Worm (Caenorhabditis elegans) whole organism, young adult: Measurements from ENCODE around the gene cey-4.

Experiments
- B0261.1 ChIP-seq: sonication (generic microtip); optimal IDR thresholded peaks from 2 replicates; lab custom pipeline; 2016; ENCODE audit warnings: mild to moderate bottlenecking, missing genetic modification characterization, moderate library complexity, missing compliant biosample characterization
- D2030.7 ChIP-seq: fragments of 200-800 bp; sonication (Bioruptor generic); IDR thresholded peaks from 2 replicates; pipeline ENCODE4 v1.3.6; 2022; ENCODE audit warnings: missing genetic modification reagents, missing genetic modification characterization, missing compliant biosample characterization
- F22D6.2 ChIP-seq: sonication (generic microtip); optimal IDR thresholded peaks from 2 replicates; lab custom pipeline; 2016; ENCODE audit warnings: mild to moderate bottlenecking, missing genetic modification characterization, missing compliant biosample characterization
- F49E8.2 ChIP-seq: sonication (generic microtip); optimal IDR thresholded peaks from 3 replicates; lab custom pipeline; 2017; ENCODE audit warnings: missing genetic modification characterization, mild to moderate bottlenecking, missing compliant biosample characterization, antibody characterized with exemption, moderate library complexity; ENCODE audit not compliant: insufficient read depth
- F55B11.4 ChIP-seq: sonication (generic microtip); optimal IDR thresholded peaks from 2 replicates; lab custom pipeline; 2016; ENCODE audit warnings: missing compliant biosample characterization, missing genetic modification characterization, borderline replicate concordance; ENCODE audit not compliant: insufficient read depth
- F57A8.1 ChIP-seq: fragments of 200-800 bp; sonication (Bioruptor generic); optimal IDR thresholded peaks from 2 replicates; lab custom pipeline; 2018; ENCODE audit warnings: mild to moderate bottlenecking, missing genetic modification characterization, moderate library complexity, missing compliant biosample characterization
- K12H6.12 ChIP-seq: fragments of 200-800 bp; sonication (Bioruptor generic); optimal IDR thresholded peaks from 2 replicates; lab custom pipeline; 2018; ENCODE audit warnings: mild to moderate bottlenecking, missing genetic modification characterization, missing compliant biosample characterization
- T26A5.8 ChIP-seq: sonication (generic microtip); optimal IDR thresholded peaks from 2 replicates; lab custom pipeline; 2016; ENCODE audit warnings: missing genetic modification characterization, missing compliant biosample characterization
- Y53F4B.3 ChIP-seq: fragments of 200-800 bp; sonication (Bioruptor generic); IDR thresholded peaks from 2 replicates; pipeline ENCODE4 v1.3.6; 2022; ENCODE audit warnings: missing genetic modification reagents, missing genetic modification characterization, missing compliant biosample characterization
- ZK185.1 ChIP-seq: sonication (generic microtip); optimal IDR thresholded peaks from 2 replicates; lab custom pipeline; 2016; ENCODE audit warnings: mild to moderate bottlenecking, missing genetic modification characterization, missing compliant biosample characterization; ENCODE audit not compliant: poor library complexity, severe bottlenecking
- akir-1 ChIP-seq: fragments of 200-800 bp; sonication (Bioruptor generic); optimal IDR thresholded peaks from 2 replicates; lab custom pipeline; 2018; ENCODE audit warnings: mild to moderate bottlenecking, missing genetic modification characterization, moderate library complexity, missing compliant biosample characterization
- aptf-2 ChIP-seq: fragments of 200-800 bp; sonication (Bioruptor generic); conservative IDR thresholded peaks from 2 replicates; pipeline ENCODE4 v1.3.6; 2022; ENCODE audit warnings: missing genetic modification reagents, missing genetic modification characterization, missing compliant biosample characterization
- aptf-3 ChIP-seq: fragments of 200-800 bp; sonication (Bioruptor generic); IDR thresholded peaks from 2 replicates; pipeline ENCODE4 v1.3.6; 2022; ENCODE audit warnings: missing genetic modification characterization, missing compliant biosample characterization
- attf-5 ChIP-seq: fragments of 200-800 bp; sonication (Bioruptor generic); optimal IDR thresholded peaks from 2 replicates; lab custom pipeline; 2018; ENCODE audit warnings: mild to moderate bottlenecking, missing genetic modification characterization, missing compliant biosample characterization
- bed-1 ChIP-seq: fragments of 200-800 bp; sonication (Bioruptor generic); IDR thresholded peaks from 2 replicates; pipeline ENCODE4 v1.3.6; 2022; ENCODE audit warnings: missing genetic modification reagents, missing genetic modification characterization, missing compliant biosample characterization
- ccch-3 ChIP-seq: fragments of 200-800 bp; sonication (Bioruptor generic); optimal IDR thresholded peaks from 2 replicates; lab custom pipeline; 2018; ENCODE audit warnings: mild to moderate bottlenecking, missing genetic modification characterization, missing compliant biosample characterization
- cebp-1 ChIP-seq, 2 experiments: fragments of 200-800 bp in 1 of 2; sonication (Bioruptor generic) in 1 of 2; sonication (generic microtip) in 1 of 2; IDR thresholded peaks in 1 of 2; optimal IDR thresholded peaks in 1 of 2; 2 replicates each; pipeline versions ENCODE4 v1.3.6 to Lab custom; 2017 to 2022; ENCODE audit warnings: missing compliant biosample characterization in 2 of 2, missing genetic modification characterization in 2 of 2, mild to moderate bottlenecking in 1 of 2, missing genetic modification reagents in 1 of 2, moderate library complexity in 1 of 2
- ceh-100 ChIP-seq: fragments of 200-800 bp; sonication (Bioruptor generic); IDR thresholded peaks from 2 replicates; pipeline ENCODE4 v1.3.6; 2022; ENCODE audit warnings: missing genetic modification reagents, missing genetic modification characterization, missing compliant biosample characterization
- ceh-27 ChIP-seq: fragments of 200-800 bp; sonication (Bioruptor generic); optimal IDR thresholded peaks from 2 replicates; lab custom pipeline; 2018; ENCODE audit warnings: mild to moderate bottlenecking, missing genetic modification characterization, moderate library complexity, missing compliant biosample characterization
- dox-1 ChIP-seq: fragments of 200-800 bp; sonication (Bioruptor generic); IDR thresholded peaks from 2 replicates; pipeline ENCODE4 v1.3.6; 2022; ENCODE audit warnings: missing genetic modification reagents, missing genetic modification characterization, missing compliant biosample characterization
- dpl-1 ChIP-seq: fragments of 150-350 bp; optimal IDR thresholded peaks from 2 replicates; lab custom pipeline; 2014; ENCODE audit warnings: missing biosample characterization, missing genetic modification reagents, missing genetic modification characterization
- efl-1 ChIP-seq: fragments of 150-350 bp; optimal IDR thresholded peaks from 2 replicates; lab custom pipeline; 2014; ENCODE audit warnings: missing biosample characterization, missing genetic modification reagents, missing genetic modification characterization
- egl-18 ChIP-seq: fragments of 200-800 bp; sonication (Bioruptor generic); IDR thresholded peaks from 2 replicates; pipeline ENCODE4 v1.3.6; 2022; ENCODE audit warnings: missing genetic modification reagents, missing genetic modification characterization, missing compliant biosample characterization
- egrh-3 ChIP-seq: fragments of 200-800 bp; sonication (Bioruptor generic); IDR thresholded peaks from 2 replicates; pipeline ENCODE4 v1.3.6; 2022; ENCODE audit warnings: missing genetic modification reagents, missing genetic modification characterization, missing compliant biosample characterization
- ekl-4 ChIP-seq: fragments of 200-800 bp; sonication (Bioruptor generic); IDR thresholded peaks from 2 replicates; pipeline ENCODE4 v1.3.6; 2022; ENCODE audit warnings: missing genetic modification reagents, missing genetic modification characterization, missing compliant biosample characterization
- ets-4 ChIP-seq: fragments of 200-800 bp; sonication (Bioruptor generic); optimal IDR thresholded peaks from 2 replicates; lab custom pipeline; 2018; ENCODE audit warnings: mild to moderate bottlenecking, missing genetic modification characterization, missing compliant biosample characterization
- hrde-1 ChIP-seq: sonication (generic microtip); optimal IDR thresholded peaks from 2 replicates; lab custom pipeline; 2016; ENCODE audit warnings: missing genetic modification characterization, mild to moderate bottlenecking, missing compliant biosample characterization, moderate library complexity, missing genotype, missing genetic modification reagents, borderline replicate concordance
- lin-35 ChIP-seq, 3 experiments: fragments of 150-350 bp in 2 of 3; sonication (generic microtip) in 1 of 3; optimal IDR thresholded peaks; 2 replicates each; lab custom pipeline; 2014 to 2018; ENCODE audit warnings: missing biosample characterization in 3 of 3, missing genetic modification characterization in 3 of 3, missing genetic modification reagents in 3 of 3
- lsl-1 ChIP-seq: fragments of 200-800 bp; sonication (Bioruptor generic); optimal IDR thresholded peaks from 2 replicates; lab custom pipeline; 2018; ENCODE audit warnings: mild to moderate bottlenecking, missing genetic modification characterization, moderate library complexity, missing compliant biosample characterization
- lsy-27 ChIP-seq: sonication (generic microtip); optimal IDR thresholded peaks from 2 replicates; lab custom pipeline; 2017; ENCODE audit warnings: missing genetic modification characterization, mild to moderate bottlenecking, missing compliant biosample characterization, antibody characterized with exemption, missing genotype, borderline replicate concordance; ENCODE audit not compliant: insufficient read depth
- madf-10 ChIP-seq: sonication (generic microtip); optimal IDR thresholded peaks from 2 replicates; lab custom pipeline; 2016; ENCODE audit warnings: mild to moderate bottlenecking, missing genetic modification characterization, missing compliant biosample characterization
- madf-6 ChIP-seq: fragments of 200-800 bp; sonication (Bioruptor generic); IDR thresholded peaks from 2 replicates; pipeline ENCODE4 v1.3.6; 2022; ENCODE audit warnings: missing genetic modification reagents, missing genetic modification characterization, missing compliant biosample characterization
- nfya-1 ChIP-seq: sonication (generic microtip); optimal IDR thresholded peaks from 2 replicates; lab custom pipeline; 2017; ENCODE audit warnings: antibody characterized with exemption, missing compliant biosample characterization, missing genetic modification characterization, borderline replicate concordance; ENCODE audit not compliant: insufficient read depth
- nfya-2 ChIP-seq: fragments of 200-800 bp; sonication (Bioruptor generic); IDR thresholded peaks from 2 replicates; pipeline ENCODE4 v1.3.6; 2022; ENCODE audit warnings: missing genetic modification reagents, missing genetic modification characterization, missing compliant biosample characterization
- nfyb-1 ChIP-seq: fragments of 200-800 bp; sonication (Bioruptor generic); IDR thresholded peaks from 2 replicates; pipeline ENCODE4 v1.3.6; 2022; ENCODE audit warnings: missing genetic modification reagents, missing genetic modification characterization, missing compliant biosample characterization
- nhr-80 ChIP-seq: sonication (generic microtip); optimal IDR thresholded peaks from 2 replicates; lab custom pipeline; 2016; ENCODE audit warnings: missing genetic modification characterization, missing compliant biosample characterization
- snpc-1.1 ChIP-seq: sonication (generic microtip); optimal IDR thresholded peaks from 2 replicates; lab custom pipeline; 2017; ENCODE audit warnings: missing genetic modification characterization, mild to moderate bottlenecking, missing compliant biosample characterization, antibody characterized with exemption, moderate library complexity, missing genotype, missing genetic modification reagents; ENCODE audit not compliant: insufficient read depth
- snpc-3.4 ChIP-seq: sonication (generic microtip); optimal IDR thresholded peaks from 2 replicates; lab custom pipeline; 2017; ENCODE audit warnings: missing genetic modification characterization, mild to moderate bottlenecking, missing compliant biosample characterization, antibody characterized with exemption, moderate library complexity, missing genotype, missing genetic modification reagents
- unc-130 ChIP-seq: sonication (generic microtip); optimal IDR thresholded peaks from 2 replicates; lab custom pipeline; 2016; ENCODE audit warnings: missing genetic modification reagents, missing genetic modification characterization, missing compliant biosample characterization
- xnd-1 ChIP-seq: sonication (generic microtip); optimal IDR thresholded peaks from 2 replicates; lab custom pipeline; 2016; ENCODE audit warnings: missing genotype, missing genetic modification reagents, missing genetic modification characterization, missing compliant biosample characterization
- zim-3 ChIP-seq: sonication (generic microtip); optimal IDR thresholded peaks from 2 replicates; lab custom pipeline; 2017; ENCODE audit warnings: mild to moderate bottlenecking, missing genetic modification characterization, moderate library complexity, missing compliant biosample characterization

cey-4 gene

ce11 chrIII:10881996-10882395, 13.5 kb upstream of the cey-4 start (continued):
- TF ChIP-seq bed-1 (GFP tag; lab: Robert Waterston, UW) (no peak), hrde-1 (tag; lab: Kevin White, UChicago) (no peak), F22D6.2 (tag; lab: Kevin White, UChicago) (no peak), B0261.1 (tag; lab: Kevin White, UChicago) (no peak), akir-1 (no peak), madf-6 (GFP tag; lab: Robert Waterston, UW) (peak; percentile 56), cebp-1 (GFP tag; IDR thresholded peaks at IDR 0.05; lab: Robert Waterston, UW) (no peak), cebp-1 (tag; optimal IDR thresholded peaks at IDR 0.05; lab: Kevin White, UChicago) (no peak), lin-35 (GFP tag; optimal IDR thresholded peaks at IDR 0.05; lab: Kevin White, UChicago) (peak in 1 of 3 experiments; percentile 13), ets-4 (no peak), snpc-1.1 (tag; lab: Kevin White, UChicago) (no peak), dpl-1 (GFP tag; lab: Kevin White, UChicago) (no peak), xnd-1 (tag; lab: Kevin White, UChicago) (no peak), K12H6.12 (no peak), nfya-1 (tag; lab: Kevin White, UChicago) (no peak), D2030.7 (GFP tag; lab: Robert Waterston, UW) (no peak), ZK185.1 (tag; lab: Kevin White, UChicago) (no peak), Y53F4B.3 (GFP tag; lab: Robert Waterston, UW) (no peak), ceh-100 (GFP tag; lab: Robert Waterston, UW) (no peak), nfyb-1 (GFP tag; lab: Robert Waterston, UW) (no peak), T26A5.8 (tag; lab: Kevin White, UChicago) (no peak), efl-1 (GFP tag; lab: Kevin White, UChicago) (no peak), ceh-27 (GFP tag; lab: Kevin White, UChicago) (no peak), ekl-4 (GFP tag; lab: Robert Waterston, UW) (no peak), F49E8.2 (tag; lab: Kevin White, UChicago) (no peak), lsl-1 (GFP tag; lab: Kevin White, UChicago) (no peak), zim-3 (tag; lab: Kevin White, UChicago) (no peak), lsy-27 (tag; lab: Kevin White, UChicago) (no peak), nfya-2 (GFP tag; lab: Robert Waterston, UW) (no peak), attf-5 (peak; percentile 42), ccch-3 (no peak), unc-130 (no peak), aptf-3 (GFP tag; lab: Robert Waterston, UW) (no peak), madf-10 (tag; lab: Kevin White, UChicago) (no peak), aptf-2 (no peak), egrh-3 (no peak), F57A8.1 (GFP tag; lab: Kevin White, UChicago) (no peak), nhr-80 (no peak), egl-18 (GFP tag; lab: Robert Waterston, UW) (no peak), dox-1 (GFP tag; lab: Robert Waterston, UW) (no peak), snpc-3.4 (tag; lab: Kevin White, UChicago) (no peak), F55B11.4 (tag; lab: Kevin White, UChicago) (no peak)
